Worm (Caenorhabditis elegans) whole organism, young adult: ENCODE results near the gene dpy-17.

Source experiments
- B0019.2 ChIP-seq: fragments of 200-800 bp; sonication (Bioruptor generic); conservative IDR thresholded peaks from 2 replicates; pipeline ENCODE4 v1.3.6; 2022; ENCODE audit warnings: missing genetic modification reagents, missing genetic modification characterization, missing compliant biosample characterization
- C06A6.2 ChIP-seq: fragments of 200-800 bp; sonication (Bioruptor generic); conservative IDR thresholded peaks from 2 replicates; pipeline ENCODE4 v1.3.6; 2022; ENCODE audit warnings: missing genetic modification characterization, missing compliant biosample characterization
- F23B12.7 ChIP-seq: sonication (generic microtip); optimal IDR thresholded peaks from 2 replicates; lab custom pipeline; 2017; ENCODE audit warnings: missing genetic modification characterization, mild to moderate bottlenecking, missing compliant biosample characterization, antibody characterized with exemption, moderate library complexity; ENCODE audit not compliant: insufficient read depth
- F33H1.4 ChIP-seq: fragments of 200-800 bp; sonication (Bioruptor generic); IDR thresholded peaks from 2 replicates; pipeline ENCODE4 v1.3.6; 2022; ENCODE audit warnings: missing genetic modification reagents, missing genetic modification characterization, missing compliant biosample characterization
- F39B2.1 ChIP-seq: fragments of 200-800 bp; sonication (Bioruptor generic); IDR thresholded peaks from 2 replicates; pipeline ENCODE4 v1.3.6; 2022; ENCODE audit warnings: missing genetic modification reagents, missing genetic modification characterization, missing compliant biosample characterization
- F49E8.2 ChIP-seq: sonication (generic microtip); optimal IDR thresholded peaks from 3 replicates; lab custom pipeline; 2017; ENCODE audit warnings: missing genetic modification characterization, mild to moderate bottlenecking, missing compliant biosample characterization, antibody characterized with exemption, moderate library complexity; ENCODE audit not compliant: insufficient read depth
- F55B11.4 ChIP-seq: sonication (generic microtip); optimal IDR thresholded peaks from 2 replicates; lab custom pipeline; 2016; ENCODE audit warnings: missing compliant biosample characterization, missing genetic modification characterization, borderline replicate concordance; ENCODE audit not compliant: insufficient read depth
- T07F8.4 ChIP-seq: sonication (generic microtip); optimal IDR thresholded peaks from 2 replicates; lab custom pipeline; 2016; ENCODE audit warnings: mild to moderate bottlenecking, missing genetic modification characterization, moderate library complexity, missing compliant biosample characterization
- Y53G8AR.9 ChIP-seq: fragments of 200-800 bp; sonication (Bioruptor generic); conservative IDR thresholded peaks from 2 replicates; pipeline ENCODE4 v1.3.6; 2022; ENCODE audit warnings: missing genetic modification reagents, missing genetic modification characterization, missing compliant biosample characterization
- Y56A3A.18 ChIP-seq: fragments of 200-800 bp; sonication (Bioruptor generic); IDR thresholded peaks from 2 replicates; pipeline ENCODE4 v1.3.6; 2022; ENCODE audit warnings: missing genetic modification reagents, missing genetic modification characterization, missing compliant biosample characterization
- ama-1 ChIP-seq, 3 experiments: fragments of 150-350 bp in 1 of 3; sonication (generic microtip) in 2 of 3; optimal IDR thresholded peaks; 2 replicates each; lab custom pipeline; 2014 to 2018; ENCODE audit warnings: missing biosample characterization in 2 of 3, missing genetic modification characterization in 2 of 3, missing genetic modification reagents in 2 of 3
- athp-1 ChIP-seq: sonication (generic microtip); optimal IDR thresholded peaks from 2 replicates; lab custom pipeline; 2017; ENCODE audit warnings: mild to moderate bottlenecking, missing genetic modification characterization, missing compliant biosample characterization
- bed-2 ChIP-seq: fragments of 200-800 bp; sonication (Bioruptor generic); IDR thresholded peaks from 2 replicates; pipeline ENCODE4 v1.3.6; 2022; ENCODE audit warnings: missing genetic modification reagents, missing genetic modification characterization, missing compliant biosample characterization
- ceh-58 ChIP-seq: fragments of 200-800 bp; sonication (Bioruptor generic); IDR thresholded peaks from 2 replicates; pipeline ENCODE4 v1.3.6; 2022; ENCODE audit warnings: missing genetic modification characterization, missing compliant biosample characterization
- ceh-79 ChIP-seq: sonication (generic microtip); optimal IDR thresholded peaks from 2 replicates; lab custom pipeline; 2017; ENCODE audit warnings: mild to moderate bottlenecking, missing genetic modification characterization, missing compliant biosample characterization
- die-1 ChIP-seq: sonication (generic microtip); optimal IDR thresholded peaks from 2 replicates; lab custom pipeline; 2016; ENCODE audit warnings: missing genotype, mild to moderate bottlenecking, missing genetic modification characterization, missing compliant biosample characterization
- dpl-1 ChIP-seq: fragments of 150-350 bp; optimal IDR thresholded peaks from 2 replicates; lab custom pipeline; 2014; ENCODE audit warnings: missing biosample characterization, missing genetic modification reagents, missing genetic modification characterization
- egl-18 ChIP-seq: fragments of 200-800 bp; sonication (Bioruptor generic); IDR thresholded peaks from 2 replicates; pipeline ENCODE4 v1.3.6; 2022; ENCODE audit warnings: missing genetic modification reagents, missing genetic modification characterization, missing compliant biosample characterization
- egl-44 ChIP-seq: fragments of 200-800 bp; sonication (Bioruptor generic); IDR thresholded peaks from 2 replicates; pipeline ENCODE4 v1.3.6; 2022; ENCODE audit warnings: missing genetic modification reagents, missing genetic modification characterization, missing compliant biosample characterization
- ekl-4 ChIP-seq: fragments of 200-800 bp; sonication (Bioruptor generic); IDR thresholded peaks from 2 replicates; pipeline ENCODE4 v1.3.6; 2022; ENCODE audit warnings: missing genetic modification reagents, missing genetic modification characterization, missing compliant biosample characterization
- gei-17 ChIP-seq: fragments of 200-800 bp; sonication (Bioruptor generic); optimal IDR thresholded peaks from 2 replicates; lab custom pipeline; 2018; ENCODE audit warnings: mild to moderate bottlenecking, missing genetic modification characterization, missing compliant biosample characterization
- hlh-12 ChIP-seq: sonication (generic microtip); optimal IDR thresholded peaks from 2 replicates; lab custom pipeline; 2016; ENCODE audit warnings: missing genetic modification characterization, missing compliant biosample characterization
- hmg-20 ChIP-seq: fragments of 200-800 bp; sonication (Bioruptor generic); IDR thresholded peaks from 2 replicates; pipeline ENCODE4 v1.3.6; 2022; ENCODE audit warnings: missing genetic modification reagents, missing genetic modification characterization, missing compliant biosample characterization
- hsf-1 ChIP-seq: fragments of 200-800 bp; sonication (Bioruptor generic); IDR thresholded peaks from 2 replicates; pipeline ENCODE4 v1.3.6; 2022; ENCODE audit warnings: missing genetic modification reagents, missing genetic modification characterization, missing compliant biosample characterization
- lag-1 ChIP-seq: fragments of 200-800 bp; sonication (Bioruptor generic); IDR thresholded peaks from 2 replicates; pipeline ENCODE4 v1.3.6; 2022; ENCODE audit warnings: missing genetic modification reagents, missing genetic modification characterization, missing compliant biosample characterization
- let-526 ChIP-seq: fragments of 200-800 bp; sonication (Bioruptor generic); IDR thresholded peaks from 2 replicates; pipeline ENCODE4 v1.3.6; 2022; ENCODE audit warnings: missing genetic modification reagents, missing genetic modification characterization, missing compliant biosample characterization
- lin-40 ChIP-seq: sonication (generic microtip); optimal IDR thresholded peaks from 2 replicates; lab custom pipeline; 2016; ENCODE audit warnings: missing genetic modification characterization, mild to moderate bottlenecking, missing compliant biosample characterization, missing genotype, missing genetic modification reagents
- lir-1 ChIP-seq: fragments of 200-800 bp; sonication (Bioruptor generic); conservative IDR thresholded peaks from 2 replicates; pipeline ENCODE4 v1.3.6; 2022; ENCODE audit warnings: missing genetic modification reagents, missing genetic modification characterization, missing compliant biosample characterization
- lsl-1 ChIP-seq: fragments of 200-800 bp; sonication (Bioruptor generic); optimal IDR thresholded peaks from 2 replicates; lab custom pipeline; 2018; ENCODE audit warnings: mild to moderate bottlenecking, missing genetic modification characterization, moderate library complexity, missing compliant biosample characterization
- lsy-27 ChIP-seq: sonication (generic microtip); optimal IDR thresholded peaks from 2 replicates; lab custom pipeline; 2017; ENCODE audit warnings: missing genetic modification characterization, mild to moderate bottlenecking, missing compliant biosample characterization, antibody characterized with exemption, missing genotype, borderline replicate concordance; ENCODE audit not compliant: insufficient read depth
- nhr-179 ChIP-seq: sonication (generic microtip); optimal IDR thresholded peaks from 2 replicates; lab custom pipeline; 2016; ENCODE audit warnings: mild to moderate bottlenecking, missing genetic modification characterization, missing compliant biosample characterization
- nhr-80 ChIP-seq: sonication (generic microtip); optimal IDR thresholded peaks from 2 replicates; lab custom pipeline; 2016; ENCODE audit warnings: missing genetic modification characterization, missing compliant biosample characterization
- nhr-90 ChIP-seq: sonication (generic microtip); optimal IDR thresholded peaks from 2 replicates; lab custom pipeline; 2016; ENCODE audit warnings: missing genotype, mild to moderate bottlenecking, missing genetic modification characterization, missing compliant biosample characterization
- rec-8 ChIP-seq, 2 experiments: sonication (generic microtip); optimal IDR thresholded peaks; 2 replicates each; lab custom pipeline; 2016; ENCODE audit warnings: mild to moderate bottlenecking in 2 of 2, missing genetic modification characterization in 2 of 2, missing genetic modification reagents in 2 of 2, missing genotype in 2 of 2, missing biosample characterization in 1 of 2, missing compliant biosample characterization in 1 of 2, moderate library complexity in 1 of 2
- rpc-1 ChIP-seq, 2 experiments: fragments of 150-350 bp in 1 of 2; sonication (generic microtip) in 1 of 2; optimal IDR thresholded peaks; 2 replicates each; lab custom pipeline; 2014 to 2018; ENCODE audit warnings: missing biosample characterization in 1 of 2, missing genetic modification characterization in 1 of 2, missing genetic modification reagents in 1 of 2, missing genotype in 1 of 2
- sptf-2 ChIP-seq: fragments of 200-800 bp; sonication (Bioruptor generic); optimal IDR thresholded peaks from 2 replicates; lab custom pipeline; 2018; ENCODE audit warnings: mild to moderate bottlenecking, missing genetic modification characterization, missing compliant biosample characterization
- unc-62 ChIP-seq: fragments of 150-350 bp; optimal IDR thresholded peaks from 2 replicates; lab custom pipeline; 2014; ENCODE audit warnings: missing biosample characterization, missing genetic modification reagents, missing genetic modification characterization
- xnd-1 ChIP-seq: sonication (generic microtip); optimal IDR thresholded peaks from 2 replicates; lab custom pipeline; 2016; ENCODE audit warnings: missing genotype, missing genetic modification reagents, missing genetic modification characterization, missing compliant biosample characterization
- zfh-2 ChIP-seq: fragments of 200-800 bp; sonication (Bioruptor generic); conservative IDR thresholded peaks from 2 replicates; pipeline ENCODE4 v1.3.6; 2022; ENCODE audit warnings: missing genetic modification reagents, missing genetic modification characterization, missing compliant biosample characterization
- ztf-18 ChIP-seq: sonication (generic microtip); optimal IDR thresholded peaks from 2 replicates; lab custom pipeline; 2016; ENCODE audit warnings: missing genotype, mild to moderate bottlenecking, missing genetic modification characterization, missing compliant biosample characterization
- ztf-25 ChIP-seq: fragments of 200-800 bp; sonication (Bioruptor generic); IDR thresholded peaks from 2 replicates; pipeline ENCODE4 v1.3.6; 2022; ENCODE audit warnings: missing genetic modification reagents, missing genetic modification characterization, missing compliant biosample characterization
- ztf-3 ChIP-seq: fragments of 200-800 bp; sonication (Bioruptor generic); optimal IDR thresholded peaks from 2 replicates; lab custom pipeline; 2018; ENCODE audit warnings: mild to moderate bottlenecking, missing genetic modification characterization, missing compliant biosample characterization

Gene dpy-17

DNA sequence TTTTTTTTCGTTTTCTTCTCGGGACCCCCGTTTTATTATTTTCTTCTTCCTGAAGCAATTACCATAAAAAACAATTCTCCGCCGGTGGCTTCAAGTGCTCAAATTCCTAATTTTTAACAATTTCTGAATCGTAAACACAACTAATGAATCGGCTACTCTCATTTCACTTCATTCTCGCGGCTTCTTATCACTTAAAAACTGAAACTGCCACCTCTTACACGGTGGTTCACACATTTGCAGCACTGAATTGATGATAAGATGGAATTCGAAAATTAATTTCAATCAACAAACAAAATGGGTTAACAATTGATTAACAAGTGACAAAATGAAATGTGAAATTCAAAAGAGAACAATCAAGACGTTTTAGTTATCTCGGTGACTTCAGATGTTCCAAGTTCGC lies 30.0 kb downstream of the dpy-17 start:
- TF ChIP-seq lir-1 (GFP tag; lab: Robert Waterston, UW) (no peak), let-526 (GFP tag; lab: Robert Waterston, UW) (no peak), bed-2 (GFP tag; lab: Robert Waterston, UW) (no peak), F55B11.4 (no peak), dpl-1 (GFP tag; lab: Kevin White, UChicago) (no peak), ztf-3 (GFP tag; lab: Kevin White, UChicago) (no peak), athp-1 (tag; lab: Kevin White, UChicago) (no peak), ama-1 (optimal IDR thresholded peaks at IDR 0.05; lab: Kevin White, UChicago) (no peak), ama-1 (GFP tag; optimal IDR thresholded peaks at IDR 0.05; lab: Kevin White, UChicago) (peak in 1 of 2 experiments; percentile 35), T07F8.4 (tag; lab: Kevin White, UChicago) (no peak), ekl-4 (no peak), lsy-27 (tag; lab: Kevin White, UChicago) (no peak), rec-8 (tag; optimal IDR thresholded peaks at IDR 0.05; lab: Kevin White, UChicago) (no peak), F33H1.4 (GFP tag; lab: Robert Waterston, UW) (no peak), nhr-80 (tag; lab: Kevin White, UChicago) (peak; percentile 60)

DNA sequence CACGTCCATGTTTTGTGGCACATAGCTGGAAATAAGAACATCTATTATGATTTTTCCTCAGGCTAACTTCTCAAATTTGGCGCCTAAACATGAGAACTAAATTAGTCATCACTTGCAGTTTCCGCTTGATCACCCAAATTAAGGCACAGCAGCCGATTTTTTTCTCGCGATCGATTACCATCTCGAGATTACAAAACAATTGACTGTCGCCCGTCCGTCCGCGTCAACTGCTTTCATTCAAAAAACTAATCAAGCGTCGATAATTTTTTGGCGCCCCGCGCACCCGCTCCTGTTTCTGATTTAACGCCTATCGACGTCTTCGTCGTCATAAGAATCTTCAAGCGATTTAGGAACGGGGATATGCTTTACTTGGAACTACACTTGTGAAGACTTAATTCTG lies 30.6 kb downstream of the dpy-17 start:
- no peak for TF ChIP-seq nhr-90 (tag; lab: Kevin White, UChicago)
- TF ChIP-seq rpc-1 (optimal IDR thresholded peaks at IDR 0.05; lab: Kevin White, UChicago), result no peak
- TF ChIP-seq rpc-1 (tag; optimal IDR thresholded peaks at IDR 0.05; lab: Kevin White, UChicago), result no peak
- TF ChIP-seq C06A6.2 (GFP tag; lab: Robert Waterston, UW), result no peak

DNA sequence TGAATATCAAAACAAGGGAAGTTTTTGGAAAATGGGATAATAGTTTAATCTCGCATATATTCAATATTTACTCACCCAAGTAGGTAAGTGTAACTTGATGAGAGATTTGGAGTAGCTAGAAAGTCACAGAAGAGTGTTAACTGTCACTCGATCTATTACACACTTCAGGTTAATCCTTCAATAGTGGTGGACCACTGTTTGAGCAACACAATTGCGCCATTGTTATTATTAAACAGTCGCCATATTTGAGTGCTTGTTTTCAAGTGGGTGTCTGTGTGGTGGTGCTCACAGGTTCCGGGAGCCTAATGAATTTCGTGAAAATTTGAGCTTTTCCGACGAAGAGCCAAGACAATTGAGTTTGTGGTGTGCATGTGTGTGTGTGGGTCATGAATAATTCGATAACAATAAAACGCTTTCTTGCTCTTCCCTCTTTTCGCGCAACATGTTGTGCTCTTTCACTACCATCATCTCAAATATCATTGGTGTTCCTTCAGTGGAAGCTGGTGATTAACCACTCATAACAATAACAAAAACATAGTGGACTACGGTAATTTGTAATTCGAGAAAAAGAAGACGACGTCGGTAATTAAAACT lies 31.9 kb downstream of the dpy-17 start:
- TF ChIP-seq lin-40 (tag; lab: Kevin White, UChicago) (no peak), ztf-25 (no peak), rec-8 (tag; optimal IDR thresholded peaks at IDR 0.05; lab: Kevin White, UChicago) (no peak), Y53G8AR.9 (GFP tag; lab: Robert Waterston, UW) (no peak), C06A6.2 (GFP tag; lab: Robert Waterston, UW) (no peak), F39B2.1 (GFP tag; lab: Robert Waterston, UW) (no peak), let-526 (GFP tag; lab: Robert Waterston, UW) (no peak), egl-18 (GFP tag; lab: Robert Waterston, UW) (no peak), hsf-1 (GFP tag; lab: Robert Waterston, UW) (no peak), rpc-1 (optimal IDR thresholded peaks at IDR 0.05; lab: Kevin White, UChicago) (no peak), rpc-1 (tag; optimal IDR thresholded peaks at IDR 0.05; lab: Kevin White, UChicago) (no peak), ceh-79 (tag; lab: Kevin White, UChicago) (no peak), nhr-179 (tag; lab: Kevin White, UChicago) (no peak), hmg-20 (GFP tag; lab: Robert Waterston, UW) (no peak), lag-1 (no peak), ztf-18 (tag; lab: Kevin White, UChicago) (no peak)

DNA sequence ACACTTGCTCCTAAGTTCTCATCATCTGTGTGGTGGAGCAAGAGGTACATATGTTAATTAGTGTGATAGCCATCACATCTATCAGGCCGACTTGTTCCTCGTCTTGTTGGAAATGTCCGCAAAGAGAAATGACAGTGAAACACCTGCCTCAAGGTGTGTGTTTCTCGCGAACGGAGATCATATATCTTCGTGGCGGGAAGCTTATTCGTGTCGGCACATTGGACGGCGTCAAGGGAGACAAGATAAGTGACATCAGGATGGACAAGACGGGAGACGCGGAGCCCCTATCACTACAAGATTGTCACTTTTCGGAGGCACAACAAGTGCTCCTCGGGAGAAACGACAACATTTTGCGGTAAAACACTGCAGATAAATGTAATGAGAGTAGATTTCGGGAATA lies 32.6 kb downstream of the dpy-17 start:
- no peak for TF ChIP-seq F49E8.2 (tag; lab: Kevin White, UChicago)
- TF ChIP-seq Y56A3A.18 (GFP tag; lab: Robert Waterston, UW), result no peak
- TF ChIP-seq egl-44 (GFP tag; lab: Robert Waterston, UW), result no peak
- no peak for TF ChIP-seq let-526 (GFP tag; lab: Robert Waterston, UW)
- no peak for TF ChIP-seq zfh-2 (GFP tag; lab: Robert Waterston, UW)
- no peak for TF ChIP-seq xnd-1 (tag; lab: Kevin White, UChicago)
- TF ChIP-seq F33H1.4 (GFP tag; lab: Robert Waterston, UW), result no peak
- TF ChIP-seq gei-17 (GFP tag; lab: Kevin White, UChicago), result no peak
- no peak for TF ChIP-seq ceh-58
- TF ChIP-seq ztf-25, result no peak
- TF ChIP-seq T07F8.4 (tag; lab: Kevin White, UChicago), result no peak
- TF ChIP-seq B0019.2 (GFP tag; lab: Robert Waterston, UW), result no peak
- no peak for TF ChIP-seq lsl-1 (GFP tag; lab: Kevin White, UChicago)
- no peak for TF ChIP-seq sptf-2
- no peak for TF ChIP-seq die-1 (tag; lab: Kevin White, UChicago)
- TF ChIP-seq hlh-12 (tag; lab: Kevin White, UChicago), result no peak
- TF ChIP-seq unc-62 (GFP tag; lab: Kevin White, UChicago), result no peak
- no peak for TF ChIP-seq F23B12.7 (tag; lab: Kevin White, UChicago)
